Worm (Caenorhabditis elegans): ENCODE data around the gene F53F1.3.

DNA sequence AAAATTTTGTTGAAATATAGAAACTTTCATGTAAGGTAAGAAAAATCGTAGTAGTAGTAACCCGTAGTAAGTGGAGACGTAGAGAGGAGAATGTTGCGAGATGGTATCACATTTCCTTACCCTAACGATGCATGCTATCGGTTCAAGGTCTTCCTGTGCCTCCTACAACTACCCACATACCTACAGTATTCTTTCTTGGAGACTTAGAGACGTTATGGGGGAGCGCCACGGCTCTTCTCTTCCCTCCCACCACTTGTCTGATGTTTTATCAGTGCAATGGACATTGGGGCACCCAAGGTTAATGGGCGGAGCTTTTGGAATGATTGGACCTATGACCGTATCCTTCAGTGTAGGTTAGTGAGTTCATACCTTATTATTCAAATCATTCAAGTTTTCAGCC is 17.1 kb upstream of the F53F1.3 start:
- TF ChIP-seq lin-39 (tag; optimal IDR thresholded peaks at IDR 0.05), result no peak
- TF ChIP-seq nhr-85 (tag), result peak; percentile 94
- TF ChIP-seq ztf-11 (tag; optimal IDR thresholded peaks at IDR 0.05), result no peak
- no peak for TF ChIP-seq zag-1 (tag; optimal IDR thresholded peaks at IDR 0.05)
- TF ChIP-seq nhr-237 (tag; optimal IDR thresholded peaks at IDR 0.05), result no peak
- TF ChIP-seq rnt-1 (tag; optimal IDR thresholded peaks at IDR 0.05), result peak; percentile 30
- TF ChIP-seq nhr-76 (tag; optimal IDR thresholded peaks at IDR 0.05), result no peak
- no peak for TF ChIP-seq nhr-28 (tag; optimal IDR thresholded peaks at IDR 0.05)
- no peak for TF ChIP-seq ama-1 (optimal IDR thresholded peaks at IDR 0.05)
- TF ChIP-seq pag-3 (tag; optimal IDR thresholded peaks at IDR 0.05; ENCODE audit: borderline replicate concordance, insufficient read depth), result no peak
- TF ChIP-seq ceh-82 (tag; optimal IDR thresholded peaks at IDR 0.05), result no peak
- no peak for TF ChIP-seq aly-2 (tag; optimal IDR thresholded peaks at IDR 0.05)
